Fruit fly (Drosophila melanogaster): ENCODE results near the gene Iml1.

Gene Iml1

dm6 chr3L:1580194-1580593, 46.4 kb upstream of the Iml1 start:
- no peak for TF ChIP-seq CG4617 (GFP tag; optimal IDR thresholded peaks at IDR 0.05; ENCODE audit: borderline replicate concordance)
- no peak for TF ChIP-seq CG15073 (GFP tag; optimal IDR thresholded peaks at IDR 0.05)
- TF ChIP-seq Poxn (GFP tag; IDR thresholded peaks at IDR 0.05), result no peak
- peak; percentile 46 for TF ChIP-seq CG10543 (GFP tag; optimal IDR thresholded peaks at IDR 0.05)
- TF ChIP-seq Antp (GFP tag; optimal IDR thresholded peaks at IDR 0.05), result no peak
- TF ChIP-seq Asciz (GFP tag; optimal IDR thresholded peaks at IDR 0.05), result no peak
- TF ChIP-seq crol (GFP tag; IDR thresholded peaks at IDR 0.05), result peak; percentile 79
- TF ChIP-seq org-1 (GFP tag; optimal IDR thresholded peaks at IDR 0.05), result no peak
- 0 out of 3 replicates have a peak, but pooled peaks have one; percentile 9 for TF ChIP-seq ci (GFP tag; IDR thresholded peaks at IDR 0.05)
- TF ChIP-seq CG7928 (GFP tag; optimal IDR thresholded peaks at IDR 0.05), result no peak
- no peak for TF ChIP-seq CG7987 (GFP tag; optimal IDR thresholded peaks at IDR 0.05)
- no peak for TF ChIP-seq BtbVII (GFP tag; optimal IDR thresholded peaks at IDR 0.05)
- TF ChIP-seq chinmo (GFP tag; IDR thresholded peaks at IDR 0.05; ENCODE audit: partially characterized antibody), result 0 out of 4 replicates have a peak, but pooled peaks have one; percentile 23
- TF ChIP-seq CG16779 (GFP tag; IDR thresholded peaks at IDR 0.05), result no peak
- peak; percentile 79 for TF ChIP-seq CG12769 (tag; optimal IDR thresholded peaks at IDR 0.05)
- TF ChIP-seq sr (GFP tag; IDR thresholded peaks at IDR 0.05), result peak; percentile 88
- TF ChIP-seq sd (tag; optimal IDR thresholded peaks at IDR 0.05), result peak; percentile 71
- no peak for TF ChIP-seq CG3995 (GFP tag; optimal IDR thresholded peaks at IDR 0.05)
- TF ChIP-seq sima (GFP tag; optimal IDR thresholded peaks at IDR 0.05), result no peak
- no peak for TF ChIP-seq Dip2 (GFP tag; IDR thresholded peaks at IDR 0.05)

DNA sequence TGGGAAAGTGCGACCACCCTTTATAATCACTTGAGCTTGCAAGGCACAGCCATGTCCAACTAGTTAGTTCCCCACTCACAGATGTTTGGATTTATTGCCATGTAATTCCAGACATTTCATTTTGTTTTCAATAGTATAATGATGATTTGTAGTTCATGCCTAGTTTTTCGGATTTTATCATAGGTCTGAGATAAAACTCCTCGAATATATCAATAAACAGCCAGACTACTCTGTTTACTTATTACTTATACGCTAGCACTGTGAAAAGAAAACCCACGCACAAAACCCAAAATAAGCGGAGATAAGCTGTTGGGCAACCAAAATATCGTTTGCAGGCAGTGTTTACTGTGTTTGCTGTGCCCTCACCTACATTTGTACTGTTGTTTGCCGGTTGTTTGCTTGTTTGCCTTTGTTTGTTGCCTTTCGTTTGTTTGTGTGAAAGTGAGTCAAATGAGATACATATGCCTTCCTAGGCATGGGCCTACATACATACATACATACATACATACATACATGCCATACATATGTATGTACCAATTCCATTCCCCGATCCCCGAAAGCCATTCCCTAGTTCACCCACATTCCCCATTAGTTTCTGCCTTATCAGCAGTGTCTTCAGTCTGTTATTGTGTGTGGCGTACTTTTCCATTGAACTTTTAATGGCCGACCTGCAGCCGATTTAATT, 45.5 kb upstream of the Iml1 start:
- TF ChIP-seq ATbp (GFP tag; optimal IDR thresholded peaks at IDR 0.05) (peak; percentile 93), Lhr (GFP tag; optimal IDR thresholded peaks at IDR 0.05) (peak; percentile 77), E2f2 (GFP tag; IDR thresholded peaks at IDR 0.05) (no peak; the same call in 1 of the 2 replicates), CG15011 (GFP tag; optimal IDR thresholded peaks at IDR 0.05) (peak; percentile 71), Opbp (GFP tag; IDR thresholded peaks at IDR 0.05; ENCODE audit: partially characterized antibody) (no peak), fd64A (GFP tag; optimal IDR thresholded peaks at IDR 0.05) (peak; percentile 93), CG31441 (GFP tag; IDR thresholded peaks at IDR 0.05) (peak; percentile 62; the same call in 1 of the 2 replicates), crol (GFP tag; IDR thresholded peaks at IDR 0.05) (peak; percentile 90), tap (tag; optimal IDR thresholded peaks at IDR 0.05) (peak; percentile 50), CG12219 (GFP tag; optimal IDR thresholded peaks at IDR 0.05) (peak; percentile 79), grn (GFP tag; optimal IDR thresholded peaks at IDR 0.05) (peak; percentile 34), prd (optimal IDR thresholded peaks at IDR 0.05) (no peak), prd (GFP tag; IDR thresholded peaks at IDR 0.05) (peak; percentile 50; the same call in 1 of the 3 replicates), Hr39 (optimal IDR thresholded peaks at IDR 0.05) (no peak), fd96Cb (tag; optimal IDR thresholded peaks at IDR 0.05) (peak; percentile 44), bowl (GFP tag; IDR thresholded peaks at IDR 0.05) (no peak), croc (GFP tag; conservative IDR thresholded peaks at IDR 0.05) (peak; percentile 45), dati (GFP tag; IDR thresholded peaks at IDR 0.05) (no peak), CG11695 (GFP tag; IDR thresholded peaks at IDR 0.05) (peak; percentile 55), MESR4 (GFP tag; optimal IDR thresholded peaks at IDR 0.05) (peak; percentile 0), CG32767 (GFP tag; IDR thresholded peaks at IDR 0.05) (no peak), CG7786 (GFP tag; optimal IDR thresholded peaks at IDR 0.05) (peak; percentile 46), CG2129 (GFP tag; IDR thresholded peaks at IDR 0.05; ENCODE audit: partially characterized antibody) (no peak), CG32772 (GFP tag; IDR thresholded peaks at IDR 0.05) (0 out of 2 replicates have a peak, but pooled peaks have one; percentile 27), otp (GFP tag; IDR thresholded peaks at IDR 0.05) (peak; percentile 75; the same call in 2 of the 3 replicates), CG15073 (GFP tag; optimal IDR thresholded peaks at IDR 0.05) (no peak), mam (GFP tag; optimal IDR thresholded peaks at IDR 0.05) (peak; percentile 35), vvl (GFP tag; IDR thresholded peaks at IDR 0.05) (peak; percentile 37), btn (GFP tag; optimal IDR thresholded peaks at IDR 0.05) (peak; percentile 60), CG10462 (GFP tag; optimal IDR thresholded peaks at IDR 0.05) (peak; percentile 55), scrt (GFP tag; optimal IDR thresholded peaks at IDR 0.05) (peak; percentile 44), HLH4C (GFP tag; IDR thresholded peaks at IDR 0.05; ENCODE audit: partially characterized antibody) (no peak)

Data from whole organism, embryonic.